Fruit fly (Drosophila melanogaster) whole organism, larva: ENCODE results near the gene CG7166.
A peak's percentile ranks its signal among the peaks of the same experiment; 100 is the strongest.

ENCODE experiments used
- noc ChIP-seq: fragments of 200-800 bp; sonication (Bioruptor generic); optimal IDR thresholded peaks from 3 replicates; lab custom pipeline; 2019; ENCODE audit warnings: missing biosample characterization, mild to moderate bottlenecking, missing genetic modification characterization, moderate library complexity

The CG7166 gene

DNA sequence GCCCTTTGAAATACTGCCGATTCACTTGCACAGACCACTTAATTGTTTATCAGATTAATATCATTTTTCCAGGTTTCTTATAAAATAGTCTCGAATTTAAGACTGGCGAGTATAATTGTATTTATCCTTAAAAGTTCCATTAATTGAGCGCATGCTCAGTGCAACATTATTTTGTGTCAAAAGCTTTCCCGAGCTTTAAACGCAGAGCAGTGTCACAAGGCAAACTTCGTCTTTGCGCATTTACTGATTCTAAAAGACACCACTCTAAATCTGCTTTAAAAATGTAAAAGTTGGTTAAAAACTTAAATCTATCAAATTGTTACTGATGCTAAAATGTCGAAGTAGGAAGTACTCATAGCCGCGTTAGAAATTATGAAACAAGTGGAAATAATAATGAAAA, at the start of gene CG7166, which contains the start of gene Alg11:
Gene CG7166 (minus strand): TSS at position 101 of the 400 bp plus-strand sequence.
Gene Alg11 (plus strand): TSS at position 260 of the 400 bp plus-strand sequence.
- no peak for TF ChIP-seq noc

DNA sequence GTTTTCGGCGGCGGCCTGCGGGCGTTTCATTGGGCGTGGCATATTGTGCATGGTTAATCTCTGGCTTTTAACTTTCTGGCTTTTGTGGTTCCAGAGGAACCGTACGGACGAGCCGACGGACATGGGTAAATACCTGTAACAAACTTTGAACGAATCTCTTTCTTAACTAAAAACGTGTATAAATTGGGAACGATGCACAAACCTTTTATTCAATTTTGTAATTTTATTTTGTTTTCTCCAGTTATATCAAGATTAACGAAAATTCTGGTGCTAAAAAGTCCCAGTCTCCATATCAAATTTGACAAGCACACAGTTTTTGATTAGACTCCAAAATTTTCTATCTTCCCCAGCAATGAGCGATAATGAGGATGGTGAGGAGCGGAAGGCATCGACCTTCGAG, 46.4 kb upstream of the CG7166 start, which contains the start of gene CG11249:
Gene CG11249 (plus strand): TSS at position 301 of the 400 bp plus-strand sequence.
- no peak for TF ChIP-seq noc

DNA sequence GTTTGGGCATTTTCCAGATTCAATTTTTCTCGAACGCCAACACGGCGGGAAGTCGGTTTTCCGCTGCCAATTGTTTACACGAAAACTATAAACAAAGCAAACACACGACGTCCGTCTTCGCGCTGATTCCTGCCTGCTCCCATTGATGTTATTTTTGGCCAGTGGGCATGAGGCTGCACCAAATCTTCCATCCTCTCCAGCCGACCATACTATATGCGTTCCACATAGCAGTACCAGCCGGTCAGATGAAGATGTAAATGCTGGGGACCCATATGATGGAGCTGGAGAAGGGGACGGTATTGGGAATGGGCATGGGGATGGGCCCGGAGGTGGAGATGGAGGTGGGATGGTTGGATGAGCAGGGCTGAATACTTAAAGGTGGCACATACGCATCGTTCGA, 42.1 kb upstream of the CG7166 start:
- TF ChIP-seq noc, result no peak

DNA sequence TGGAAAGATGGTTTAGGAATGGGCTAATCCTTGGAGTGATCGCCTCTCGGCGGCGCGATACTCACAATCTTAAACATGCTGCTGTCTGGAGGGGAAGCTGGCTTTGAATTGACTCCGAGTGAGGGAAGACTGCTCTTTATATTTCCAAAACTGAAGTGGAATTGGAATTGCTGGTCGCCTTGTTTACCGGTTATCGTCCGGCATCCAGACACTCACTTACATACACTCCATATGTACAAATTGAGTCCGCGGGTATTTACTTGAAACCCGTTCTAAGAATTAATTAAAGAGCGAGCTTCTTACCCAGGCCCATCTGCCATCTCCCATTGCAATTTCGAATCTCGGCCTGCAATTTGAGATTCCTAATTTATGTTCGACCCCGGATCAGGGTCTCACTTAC, 41.4 kb upstream of the CG7166 start, which contains the start of gene Cpr78E:
Gene Cpr78E (minus strand): TSS at position 101 of the 400 bp plus-strand sequence.
- TF ChIP-seq noc, result no peak

DNA sequence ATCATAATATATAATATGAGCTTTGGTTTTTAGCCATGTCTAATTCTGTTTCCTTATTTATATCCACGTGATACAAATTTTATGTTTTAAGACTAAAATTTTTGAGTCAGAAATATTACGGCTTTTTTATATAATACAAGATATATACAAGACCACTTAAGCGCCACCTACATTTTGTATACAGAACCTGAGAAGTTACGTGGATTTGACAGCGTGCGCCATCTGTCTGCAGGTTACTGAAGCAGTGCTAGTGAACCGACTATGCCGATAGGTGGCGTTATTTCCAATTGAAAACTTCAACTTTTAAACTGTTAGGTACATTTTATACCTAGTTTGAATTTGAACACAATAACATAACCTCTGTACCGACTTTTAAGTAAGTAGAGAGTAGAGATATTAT, 27.3 kb upstream of the CG7166 start:
- no peak for TF ChIP-seq noc

DNA sequence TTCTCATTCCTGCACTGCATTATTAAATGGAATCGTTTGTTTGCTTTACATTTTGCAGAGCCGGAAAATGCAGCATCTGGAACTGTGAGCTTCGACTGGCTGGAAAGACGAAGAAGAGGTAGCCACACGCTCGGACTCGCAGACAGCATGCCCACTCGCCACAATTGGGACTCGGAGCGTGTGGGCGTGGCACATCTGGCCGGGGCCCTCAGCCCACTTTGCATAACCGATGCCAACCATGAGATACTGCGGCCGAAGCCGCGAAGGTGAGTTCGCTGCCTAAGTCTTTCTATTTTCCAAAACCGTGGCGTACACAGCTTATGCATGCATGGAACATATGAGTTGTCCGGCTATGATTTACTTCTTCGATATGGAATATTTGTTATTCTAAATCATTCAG, 26.7 kb upstream of the CG7166 start:
- TF ChIP-seq noc, result no peak

DNA sequence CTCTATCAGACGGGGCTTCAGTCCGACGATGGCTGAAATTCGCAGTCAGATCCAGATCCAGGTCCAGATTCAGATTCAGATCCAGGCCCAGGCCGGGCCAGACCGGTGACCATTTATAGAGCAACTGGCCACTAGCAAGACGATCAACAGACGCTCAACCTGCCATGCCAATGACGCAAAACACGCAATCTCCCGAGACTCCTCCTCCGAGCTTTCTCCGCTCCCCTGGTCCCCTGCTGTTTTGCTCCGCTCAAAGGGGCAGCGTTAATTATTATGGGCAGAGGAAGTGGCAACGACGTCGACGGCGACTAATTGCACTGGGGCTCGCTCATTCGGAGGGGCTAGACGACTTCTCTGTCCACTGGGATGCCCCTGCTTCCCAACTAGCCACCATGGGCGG, 26.0 kb upstream of the CG7166 start:
- no peak for TF ChIP-seq noc

DNA sequence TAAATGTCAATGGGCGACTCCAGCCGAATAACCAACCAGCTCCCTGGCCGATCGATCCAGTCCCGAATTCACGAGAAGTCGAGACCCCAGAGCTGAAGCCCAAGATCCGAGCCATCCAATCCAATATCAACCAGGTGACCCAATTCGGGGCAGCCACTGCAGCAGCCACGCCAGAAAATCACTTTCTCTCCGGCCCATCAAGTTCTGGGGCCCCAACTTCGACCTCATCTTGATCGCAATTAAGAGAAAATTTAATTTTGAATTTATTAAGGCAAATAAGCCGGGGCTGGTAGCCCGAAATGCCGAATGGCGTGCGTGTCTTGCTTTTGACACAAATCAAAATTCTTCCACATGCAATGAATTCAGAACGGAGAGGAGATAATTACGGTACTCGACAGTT, 22.4 kb upstream of the CG7166 start:
- no peak for TF ChIP-seq noc

DNA sequence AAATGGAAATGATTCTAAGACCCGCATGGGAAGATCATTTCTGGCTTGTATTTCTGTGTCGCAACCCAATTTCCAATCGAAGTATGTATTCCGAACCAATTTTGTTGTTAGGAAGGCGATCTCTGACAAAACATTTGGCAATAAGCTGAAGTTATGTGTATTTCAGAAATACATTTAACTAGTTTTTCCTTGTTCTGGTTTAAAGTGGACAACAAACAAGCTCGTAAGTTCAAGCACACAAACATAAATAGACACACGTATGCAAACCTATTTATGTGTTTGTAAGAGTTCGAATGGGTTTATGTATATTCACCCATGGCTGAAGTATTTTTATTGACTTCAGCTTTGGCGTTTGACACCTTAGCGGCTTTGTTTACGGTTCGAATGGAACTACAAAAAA, 20.4 kb upstream of the CG7166 start:
- TF ChIP-seq noc, result no peak

DNA sequence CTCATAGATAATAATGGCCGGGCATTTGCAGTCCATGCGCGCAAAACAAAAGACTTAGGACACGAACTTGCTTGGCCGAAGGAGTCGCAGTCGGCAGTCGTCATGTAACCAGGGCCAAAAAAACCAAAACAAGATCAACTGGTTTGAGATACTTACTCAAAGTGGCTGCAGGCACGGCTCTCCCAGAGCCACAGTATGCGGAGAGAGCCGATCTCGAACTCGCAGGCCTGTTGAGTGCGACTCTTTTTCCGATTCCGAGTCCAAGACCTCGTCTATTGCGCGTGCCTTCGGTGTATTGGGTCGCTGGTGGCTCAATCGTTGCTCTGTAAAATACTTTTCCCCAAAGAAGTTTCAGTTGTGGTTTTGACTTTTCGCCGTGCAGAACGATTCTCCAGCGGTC, 19.2 kb upstream of the CG7166 start, which contains the start of gene CG43980:
Gene CG43980 (plus strand): TSS at position 352 of the 400 bp plus-strand sequence.
- no peak for TF ChIP-seq noc

DNA sequence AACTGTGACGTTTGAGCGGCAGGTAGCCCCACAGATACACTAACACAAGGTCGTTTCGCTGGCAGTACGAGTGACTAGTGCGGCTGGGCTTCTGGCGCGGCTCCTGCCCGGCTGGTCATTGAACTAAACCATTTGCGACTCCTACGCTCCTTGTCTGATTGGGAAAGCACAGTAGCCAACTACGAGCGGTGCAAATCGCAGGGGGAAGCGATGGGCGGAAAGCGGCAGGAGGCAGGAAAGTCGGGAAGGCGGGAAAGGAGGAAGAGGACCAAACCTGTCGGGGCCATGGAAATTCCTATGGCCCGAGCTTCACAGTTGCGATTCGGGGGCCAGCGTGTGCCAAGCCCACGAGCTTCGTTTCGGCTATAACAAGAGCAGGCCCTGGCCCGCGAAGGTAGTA, 18.7 kb upstream of the CG7166 start:
- TF ChIP-seq noc, result no peak

DNA sequence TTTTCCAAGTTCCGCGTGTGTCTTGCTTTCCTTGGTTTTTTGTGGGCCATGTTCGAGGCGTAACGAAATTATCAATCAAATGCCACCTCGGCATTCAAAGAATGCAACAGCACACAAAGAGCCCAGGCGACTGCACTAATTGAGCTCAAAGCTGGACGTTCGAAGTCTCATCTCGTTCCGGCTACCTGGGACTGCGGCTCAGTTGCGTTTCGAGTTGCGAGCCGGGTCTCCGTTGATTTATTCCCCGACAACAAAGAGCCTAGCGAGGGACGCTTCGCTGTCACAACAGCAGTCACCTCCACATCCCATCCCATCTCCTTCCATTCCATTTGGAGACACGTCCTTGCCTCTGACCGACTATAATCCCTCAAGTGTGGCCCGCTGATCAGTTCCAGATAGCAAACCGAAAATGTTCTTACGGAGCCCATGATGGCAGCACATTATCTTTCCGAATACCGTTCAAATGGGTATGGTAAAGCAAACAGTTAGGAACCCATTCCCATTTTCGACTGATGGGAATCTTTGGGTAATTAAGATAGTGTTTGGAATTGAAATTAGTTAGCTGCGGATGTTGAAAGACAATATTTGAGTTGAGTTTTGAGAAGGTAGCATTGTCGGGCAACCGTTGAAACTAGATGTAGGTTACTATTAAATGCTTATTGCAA, 17.6 kb upstream of the CG7166 start:
- no peak for TF ChIP-seq noc

DNA sequence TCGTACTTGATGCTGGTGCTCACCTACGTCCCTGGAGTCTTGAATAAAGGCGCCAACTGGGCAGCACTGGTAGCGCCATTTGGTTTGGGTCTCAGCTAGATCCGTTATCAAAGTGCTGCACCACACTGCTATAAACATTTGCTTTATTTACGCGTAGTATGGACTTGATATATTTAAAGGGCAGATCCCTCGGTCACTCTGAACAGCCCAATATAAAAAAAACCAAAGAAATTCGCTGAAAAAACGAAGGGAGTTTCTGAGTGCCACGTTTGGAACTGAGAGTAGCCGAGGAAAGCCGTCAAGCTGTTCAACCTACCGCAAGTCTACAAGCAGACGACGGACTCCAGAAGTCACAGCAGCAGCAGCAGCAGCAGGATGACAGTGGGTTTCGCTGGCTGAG, 15.4 kb upstream of the CG7166 start, which contains the start of gene Atox1:
Gene Atox1 (plus strand): TSS at position 181 of the 400 bp plus-strand sequence.
- peak; percentile 16 for TF ChIP-seq noc

DNA sequence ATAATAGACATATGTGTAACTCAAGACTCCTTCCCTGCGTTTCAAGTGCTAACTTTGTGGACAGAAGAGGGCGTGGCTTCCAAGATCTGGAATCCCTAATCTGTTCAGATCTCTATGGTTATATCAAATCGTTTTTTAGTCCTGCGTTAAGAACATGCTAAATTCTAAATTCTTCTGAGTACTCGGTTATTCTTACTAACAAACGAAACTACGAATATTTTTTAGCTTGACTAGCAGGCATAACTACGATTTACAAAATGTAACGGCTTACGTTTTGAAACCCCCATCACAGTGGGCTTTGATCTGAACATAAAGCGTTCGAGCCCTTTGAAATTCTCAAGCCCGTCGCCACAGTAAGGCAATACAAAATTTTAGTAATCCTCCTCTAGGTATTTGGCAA, 13.6 kb upstream of the CG7166 start, which contains the start of gene CG32445:
Gene CG32445 (plus strand): TSS at position 301 of the 400 bp plus-strand sequence.
- no peak for TF ChIP-seq noc

DNA sequence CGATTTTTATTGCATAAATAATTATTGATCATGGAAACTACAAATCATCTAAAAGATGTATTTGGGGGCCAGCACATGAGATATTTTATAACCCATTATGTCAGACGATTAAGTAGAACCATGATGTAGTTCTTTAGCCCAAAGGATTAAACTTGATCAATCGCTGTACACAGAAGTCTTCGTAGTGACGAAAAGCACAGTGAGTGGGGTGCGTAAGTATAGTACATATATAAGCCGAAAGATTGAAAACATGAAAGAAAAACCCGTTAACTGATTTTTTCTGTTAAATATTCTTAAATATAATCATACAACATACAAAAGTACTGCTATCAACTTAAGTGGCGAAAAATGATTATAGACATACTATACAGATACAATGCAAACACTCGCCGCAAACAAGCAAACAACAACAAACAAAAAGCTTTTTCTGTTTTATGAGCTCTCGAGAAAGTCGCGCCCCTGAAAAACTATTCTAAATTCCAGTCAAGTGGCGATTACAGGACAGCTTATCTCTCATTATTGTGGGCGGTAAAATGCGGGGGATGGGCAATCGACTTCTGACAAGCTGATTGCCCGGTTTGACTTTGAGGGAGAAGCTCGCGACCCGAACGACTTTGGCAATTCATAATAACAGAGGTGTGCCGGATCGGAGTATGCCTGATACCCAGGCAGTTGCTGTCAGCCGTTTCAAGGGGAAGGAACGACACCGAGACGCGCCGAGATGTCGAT, 11.0 kb upstream of the CG7166 start, which contains the start of gene CG32444:
Gene CG32444 (plus strand): TSS at position 683 of the 729 bp plus-strand sequence.
- peak; percentile 50 for TF ChIP-seq noc

DNA sequence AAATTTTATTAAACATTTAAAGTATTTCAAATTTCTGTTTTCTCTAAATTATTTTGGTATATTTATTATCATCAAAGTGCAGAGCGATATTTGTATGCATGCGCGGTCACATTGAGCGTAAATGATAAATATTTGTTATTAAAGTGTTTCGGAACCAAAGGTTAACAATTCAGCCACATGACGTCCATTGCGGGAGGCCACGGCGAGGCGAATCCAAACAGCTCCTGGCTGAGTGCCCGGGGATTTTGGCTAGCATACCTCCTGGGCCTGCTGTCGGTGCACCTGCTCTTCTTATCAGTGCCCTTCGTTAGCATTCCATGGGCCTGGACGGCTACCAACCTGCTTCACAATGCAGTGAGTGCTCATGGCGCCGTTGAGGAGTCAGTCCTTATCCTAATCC, 9.8 kb upstream of the CG7166 start, which contains the start of gene ORMDL:
Gene ORMDL (plus strand): TSS at position 98 of the 400 bp plus-strand sequence.
- TF ChIP-seq noc, result no peak

DNA sequence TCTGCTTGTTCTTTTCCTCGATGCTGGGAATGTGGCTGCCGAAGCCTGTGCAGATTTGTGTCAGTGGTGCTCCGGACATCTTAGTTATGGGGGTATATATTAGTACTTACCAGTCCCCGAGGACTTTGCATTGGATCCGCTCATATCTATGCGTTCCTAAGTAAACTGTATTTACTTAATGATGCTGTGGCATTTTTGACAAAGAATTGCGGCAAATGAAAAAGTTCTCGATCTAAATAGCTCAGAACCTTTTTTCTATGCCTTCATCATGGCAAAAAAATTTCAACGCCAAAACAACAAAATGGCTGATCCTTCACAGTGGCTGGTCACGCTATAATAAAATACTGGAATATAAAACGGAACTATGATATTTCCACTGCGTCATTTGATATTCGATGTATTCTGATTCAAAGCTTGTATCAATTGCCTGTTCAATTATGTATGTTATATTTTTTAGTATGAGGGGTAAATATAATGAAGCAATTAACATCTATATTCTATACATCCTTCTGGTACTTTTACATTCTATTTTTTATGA, 8.8 kb upstream of the CG7166 start, which contains the start of gene MED1:
Gene MED1 (minus strand): TSS at position 295 of the 538 bp plus-strand sequence.
- TF ChIP-seq noc, result no peak
